Worm (Caenorhabditis elegans) whole organism, L4 larva: Measurements from ENCODE around the gene K12D12.4.

Source experiments
- F37D6.2 ChIP-seq: sonication (generic microtip); optimal IDR thresholded peaks from 2 replicates; lab custom pipeline; 2016; ENCODE audit warnings: mild to moderate bottlenecking, missing genetic modification characterization, missing compliant biosample characterization
- R02D3.7 ChIP-seq: fragments of 150-350 bp; sonication (generic microtip); optimal IDR thresholded peaks from 3 replicates; lab custom pipeline; 2014; ENCODE audit warnings: missing biosample characterization, missing genetic modification characterization
- T20F7.1 ChIP-seq: fragments of 200-800 bp; sonication (Bioruptor generic); optimal IDR thresholded peaks from 2 replicates; lab custom pipeline; 2018; ENCODE audit warnings: mild to moderate bottlenecking, missing genetic modification characterization, missing compliant biosample characterization
- T26A8.4 ChIP-seq: fragments of 200-800 bp; sonication (Bioruptor generic); IDR thresholded peaks from 2 replicates; pipeline ENCODE4 v1.3.6; 2022; ENCODE audit warnings: missing genetic modification characterization, missing compliant biosample characterization
- Y105C5A.15 ChIP-seq: fragments of 200-800 bp; sonication (Bioruptor generic); IDR thresholded peaks from 2 replicates; pipeline ENCODE4 v1.3.6; 2022; ENCODE audit warnings: missing genetic modification characterization, missing compliant biosample characterization
- ZK337.2 ChIP-seq: fragments of 200-800 bp; sonication (Bioruptor generic); IDR thresholded peaks from 2 replicates; pipeline ENCODE4 v1.3.6; 2022; ENCODE audit warnings: missing genetic modification reagents, missing genetic modification characterization, missing compliant biosample characterization
- aha-1 ChIP-seq: fragments of 150-350 bp; peaks from one replicate; lab custom pipeline; 2014; ENCODE audit warnings: missing biosample characterization, missing genetic modification characterization
- arid-1 ChIP-seq: fragments of 200-800 bp; sonication (Bioruptor generic); conservative IDR thresholded peaks from 2 replicates; pipeline ENCODE4 v1.3.6; 2022; ENCODE audit warnings: missing genetic modification reagents, missing genetic modification characterization, missing compliant biosample characterization
- attf-4 ChIP-seq: sonication (generic microtip); optimal IDR thresholded peaks from 3 replicates; lab custom pipeline; 2017; ENCODE audit warnings: missing biosample characterization, missing genetic modification characterization
- ceh-28 ChIP-seq: fragments of 150-350 bp; optimal IDR thresholded peaks from 2 replicates; lab custom pipeline; 2014; ENCODE audit warnings: missing biosample characterization, missing genetic modification reagents, missing genetic modification characterization
- ceh-62 ChIP-seq: sonication (generic microtip); optimal IDR thresholded peaks from 2 replicates; lab custom pipeline; 2017; ENCODE audit warnings: missing biosample characterization, missing genetic modification characterization
- ces-1 ChIP-seq: fragments of 150-350 bp; sonication (generic microtip); optimal IDR thresholded peaks from 4 replicates; lab custom pipeline; 2014; ENCODE audit warnings: missing biosample characterization, missing genetic modification reagents, missing genetic modification characterization
- daf-16 ChIP-seq, 3 experiments: sonication (generic microtip); optimal IDR thresholded peaks; 2 replicates each; lab custom pipeline; 2016 to 2017; ENCODE audit warnings: missing genetic modification characterization in 3 of 3, missing genetic modification reagents in 3 of 3, mild to moderate bottlenecking in 2 of 3, missing compliant biosample characterization in 2 of 3, missing biosample characterization in 1 of 3, moderate library complexity in 1 of 3
- daf-19 ChIP-seq: fragments of 200-800 bp; sonication (Bioruptor generic); conservative IDR thresholded peaks from 2 replicates; pipeline ENCODE4 v1.3.6; 2022; ENCODE audit warnings: missing genetic modification characterization, missing compliant biosample characterization
- dpl-1 ChIP-seq: fragments of 150-350 bp; optimal IDR thresholded peaks from 2 replicates; lab custom pipeline; 2014; ENCODE audit warnings: missing biosample characterization, missing genetic modification reagents, missing genetic modification characterization
- duxl-1 ChIP-seq: sonication (generic microtip); optimal IDR thresholded peaks from 2 replicates; lab custom pipeline; 2016; ENCODE audit warnings: mild to moderate bottlenecking, missing genetic modification characterization, moderate library complexity, missing compliant biosample characterization; ENCODE audit not compliant: poor library complexity
- egl-43 ChIP-seq: fragments of 200-800 bp; sonication (Bioruptor generic); IDR thresholded peaks from 2 replicates; pipeline ENCODE4 v1.3.6; 2022; ENCODE audit warnings: missing genetic modification reagents, missing genetic modification characterization, missing compliant biosample characterization
- gei-8 ChIP-seq: fragments of 200-800 bp; sonication (Bioruptor generic); optimal IDR thresholded peaks from 2 replicates; lab custom pipeline; 2018; ENCODE audit warnings: mild to moderate bottlenecking, missing genetic modification characterization, missing compliant biosample characterization
- hif-1 ChIP-seq, 2 experiments: sonication (generic microtip); optimal IDR thresholded peaks; 2 replicates each; lab custom pipeline; 2016 to 2017; ENCODE audit warnings: missing compliant biosample characterization in 2 of 2, missing genetic modification characterization in 2 of 2, missing genetic modification reagents in 2 of 2, missing genotype in 2 of 2, mild to moderate bottlenecking in 1 of 2
- hlh-11 ChIP-seq: fragments of 200-800 bp; sonication (Bioruptor generic); optimal IDR thresholded peaks from 2 replicates; lab custom pipeline; 2018; ENCODE audit warnings: mild to moderate bottlenecking, missing genetic modification characterization, missing compliant biosample characterization
- hlh-30 ChIP-seq: sonication (generic microtip); optimal IDR thresholded peaks from 2 replicates; lab custom pipeline; 2017; ENCODE audit warnings: antibody characterized with exemption, mild to moderate bottlenecking, missing genetic modification characterization, missing compliant biosample characterization; ENCODE audit not compliant: insufficient read depth
- hmg-1.1 ChIP-seq: fragments of 200-800 bp; sonication (Bioruptor generic); IDR thresholded peaks from 2 replicates; pipeline ENCODE4 v1.3.6; 2022; ENCODE audit warnings: missing genetic modification reagents, missing genetic modification characterization, missing compliant biosample characterization
- jun-1 ChIP-seq: fragments of 150-350 bp; optimal IDR thresholded peaks from 2 replicates; lab custom pipeline; 2014; ENCODE audit warnings: missing biosample characterization, missing genetic modification reagents, missing genetic modification characterization
- lin-1 ChIP-seq: fragments of 200-800 bp; sonication (Bioruptor generic); IDR thresholded peaks from 2 replicates; pipeline ENCODE4 v1.3.6; 2022; ENCODE audit warnings: missing genetic modification reagents, missing genetic modification characterization, missing compliant biosample characterization
- lin-29 ChIP-seq: fragments of 200-800 bp; sonication (Bioruptor generic); IDR thresholded peaks from 2 replicates; pipeline ENCODE4 v1.3.6; 2022; ENCODE audit warnings: missing genetic modification reagents, missing genetic modification characterization, missing compliant biosample characterization
- lir-3 ChIP-seq: sonication (generic microtip); optimal IDR thresholded peaks from 2 replicates; lab custom pipeline; 2016; ENCODE audit warnings: mild to moderate bottlenecking, missing genetic modification characterization, missing compliant biosample characterization
- lsy-2 ChIP-seq, 2 experiments: fragments of 150-350 bp in 1 of 2; sonication (generic microtip) in 1 of 2; optimal IDR thresholded peaks; 2 replicates each; lab custom pipeline; 2014 to 2017; ENCODE audit warnings: missing biosample characterization in 2 of 2, missing genetic modification characterization in 2 of 2
- mdl-1 ChIP-seq, 2 experiments: fragments of 150-350 bp in 1 of 2; sonication (generic microtip) in 1 of 2; optimal IDR thresholded peaks; 2 replicates each; lab custom pipeline; 2014 to 2017; ENCODE audit warnings: missing biosample characterization in 2 of 2, missing genetic modification characterization in 2 of 2
- mep-1 ChIP-seq: fragments of 150-350 bp; sonication (generic microtip); optimal IDR thresholded peaks from 3 replicates; lab custom pipeline; 2014; ENCODE audit warnings: missing biosample characterization, missing genetic modification characterization
- mes-2 ChIP-seq: sonication (generic microtip); optimal IDR thresholded peaks from 2 replicates; lab custom pipeline; 2016; ENCODE audit warnings: missing genotype, mild to moderate bottlenecking, missing genetic modification characterization, missing compliant biosample characterization; ENCODE audit not compliant: poor library complexity, severe bottlenecking
- mxl-2 ChIP-seq: fragments of 200-800 bp; sonication (Bioruptor generic); conservative IDR thresholded peaks from 2 replicates; pipeline ENCODE4 v1.3.6; 2022; ENCODE audit warnings: missing genetic modification reagents, missing genetic modification characterization, missing compliant biosample characterization
- nhr-25 ChIP-seq: sonication (generic microtip); optimal IDR thresholded peaks from 2 replicates; lab custom pipeline; 2017; ENCODE audit warnings: missing genetic modification characterization, mild to moderate bottlenecking, missing compliant biosample characterization, antibody characterized with exemption, moderate library complexity, borderline replicate concordance; ENCODE audit not compliant: insufficient read depth
- nhr-28 ChIP-seq: fragments of 150-350 bp; optimal IDR thresholded peaks from 2 replicates; lab custom pipeline; 2014; ENCODE audit warnings: missing biosample characterization, missing genetic modification characterization
- nhr-41 ChIP-seq: fragments of 200-800 bp; sonication (Bioruptor generic); IDR thresholded peaks from 2 replicates; pipeline ENCODE4 v1.3.6; 2022; ENCODE audit warnings: missing genetic modification reagents, missing genetic modification characterization, missing compliant biosample characterization
- nhr-48 ChIP-seq: sonication (generic microtip); optimal IDR thresholded peaks from 2 replicates; lab custom pipeline; 2016; ENCODE audit warnings: mild to moderate bottlenecking, missing genetic modification characterization, missing compliant biosample characterization
- nhr-6 ChIP-seq: fragments of 150-350 bp; optimal IDR thresholded peaks from 2 replicates; lab custom pipeline; 2014; ENCODE audit warnings: missing biosample characterization, missing genetic modification characterization
- nhr-76 ChIP-seq: fragments of 150-350 bp; optimal IDR thresholded peaks from 2 replicates; lab custom pipeline; 2014; ENCODE audit warnings: missing biosample characterization, missing genetic modification characterization
- nhr-77 ChIP-seq: fragments of 150-350 bp; optimal IDR thresholded peaks from 2 replicates; lab custom pipeline; 2014; ENCODE audit warnings: missing biosample characterization, missing genetic modification characterization
- pha-4 ChIP-seq, 2 experiments: fragments of 150-350 bp in 1 of 2; fragments of 200-800 bp in 1 of 2; sonication (Bioruptor generic) in 1 of 2; IDR thresholded peaks in 1 of 2; optimal IDR thresholded peaks in 1 of 2; 2 replicates each; pipeline versions ENCODE4 v1.3.6 to Lab custom; 2014 to 2022; ENCODE audit warnings: missing genetic modification characterization in 2 of 2, missing genetic modification reagents in 2 of 2, missing biosample characterization in 1 of 2, missing compliant biosample characterization in 1 of 2
- saeg-2 ChIP-seq: fragments of 200-800 bp; sonication (Bioruptor generic); IDR thresholded peaks from 2 replicates; pipeline ENCODE4 v1.3.6; 2022; ENCODE audit warnings: missing genetic modification reagents, missing genetic modification characterization, missing compliant biosample characterization
- snpc-1.2 ChIP-seq: fragments of 200-800 bp; sonication (Bioruptor generic); IDR thresholded peaks from 2 replicates; pipeline ENCODE4 v1.3.6; 2022; ENCODE audit warnings: missing genetic modification reagents, missing genetic modification characterization, missing compliant biosample characterization
- spr-1 ChIP-seq: sonication (generic microtip); optimal IDR thresholded peaks from 2 replicates; lab custom pipeline; 2016; ENCODE audit warnings: mild to moderate bottlenecking, missing genetic modification characterization, missing compliant biosample characterization
- unc-39 ChIP-seq: sonication (generic microtip); optimal IDR thresholded peaks from 2 replicates; lab custom pipeline; 2017; ENCODE audit warnings: missing biosample characterization, missing genetic modification characterization
- unc-62 ChIP-seq, 3 experiments: fragments of 150-350 bp in 1 of 3; sonication (generic microtip); optimal IDR thresholded peaks in 2 of 3; peaks in 1 of 3; 1 replicate in 1 of 3; 2 replicates in 2 of 3; lab custom pipeline; 2014 to 2017; ENCODE audit warnings: missing biosample characterization in 3 of 3, missing genetic modification characterization in 3 of 3, missing genetic modification reagents in 3 of 3, missing genotype in 1 of 3
- vab-7 ChIP-seq: fragments of 200-800 bp; sonication (Bioruptor generic); IDR thresholded peaks from 2 replicates; pipeline ENCODE4 v1.3.6; 2022; ENCODE audit warnings: missing genetic modification reagents, missing genetic modification characterization, missing compliant biosample characterization
- zag-1 ChIP-seq: fragments of 150-350 bp; optimal IDR thresholded peaks from 2 replicates; lab custom pipeline; 2014; ENCODE audit warnings: missing biosample characterization, missing genetic modification characterization
- zfp-2 ChIP-seq: sonication (generic microtip); optimal IDR thresholded peaks from 2 replicates; lab custom pipeline; 2016; ENCODE audit warnings: mild to moderate bottlenecking, missing genetic modification characterization, missing compliant biosample characterization
- zfp-3 ChIP-seq: fragments of 200-800 bp; sonication (Bioruptor generic); conservative IDR thresholded peaks from 2 replicates; pipeline ENCODE4 v1.3.6; 2022; ENCODE audit warnings: missing genetic modification reagents, missing genetic modification characterization, missing compliant biosample characterization
- zip-2 ChIP-seq: fragments of 150-350 bp; optimal IDR thresholded peaks from 2 replicates; lab custom pipeline; 2014; ENCODE audit warnings: missing biosample characterization, missing genetic modification characterization

K12D12.4 gene

DNA sequence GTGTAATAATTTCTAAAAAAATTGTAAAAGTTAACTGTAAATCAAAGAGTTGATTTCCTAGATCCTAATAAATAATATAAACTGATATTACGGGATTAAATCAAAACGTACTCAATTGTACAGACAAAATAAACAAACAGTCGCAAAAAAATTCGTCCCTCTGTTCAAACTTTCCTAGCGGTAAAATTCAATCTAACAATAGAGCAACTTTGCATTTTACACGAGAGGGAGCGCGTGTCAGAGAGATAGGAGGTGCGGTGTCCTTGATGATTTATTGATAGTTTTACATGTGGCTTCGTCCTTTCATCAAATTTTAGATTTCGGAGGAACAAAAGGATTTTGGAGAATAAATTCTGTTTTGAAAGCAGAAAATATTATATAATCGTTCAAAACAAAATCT is 34.9 kb downstream of the K12D12.4 start (continued):
- TF ChIP-seq mxl-2: no peak
- no peak for TF ChIP-seq daf-16 (GFP tag; optimal IDR thresholded peaks at IDR 0.05; lab: Kevin White, UChicago)
- TF ChIP-seq daf-16 (tag; optimal IDR thresholded peaks at IDR 0.05; lab: Kevin White, UChicago): peak; percentile 12
- TF ChIP-seq hif-1 (tag; optimal IDR thresholded peaks at IDR 0.05; lab: Kevin White, UChicago): no peak
- TF ChIP-seq nhr-41: no peak
- TF ChIP-seq zip-2: no peak
- TF ChIP-seq dpl-1: peak; percentile 25
- TF ChIP-seq unc-39: no peak
- peak; percentile 46 for TF ChIP-seq nhr-28
- TF ChIP-seq arid-1 (GFP tag; lab: Robert Waterston, UW): no peak
- no peak for TF ChIP-seq nhr-77
- peak; percentile 35 for TF ChIP-seq nhr-6 (tag; lab: Kevin White, UChicago)
- no peak for TF ChIP-seq hmg-1.1 (GFP tag; lab: Robert Waterston, UW)
- no peak for TF ChIP-seq ces-1 (GFP tag; lab: Kevin White, UChicago)
- no peak for TF ChIP-seq T26A8.4 (GFP tag; lab: Robert Waterston, UW)
- no peak for TF ChIP-seq Y105C5A.15 (GFP tag; lab: Robert Waterston, UW)
- TF ChIP-seq zfp-3 (GFP tag; lab: Robert Waterston, UW): no peak
- TF ChIP-seq unc-62 (GFP tag; optimal IDR thresholded peaks at IDR 0.05 in 1 of 2; lab: Kevin White, UChicago): peak in 1 of 2 experiments; percentile 95
- no peak for TF ChIP-seq unc-62 (tag; optimal IDR thresholded peaks at IDR 0.05; lab: Kevin White, UChicago)
- TF ChIP-seq attf-4 (tag; lab: Kevin White, UChicago): no peak
- TF ChIP-seq lin-1 (GFP tag; lab: Robert Waterston, UW): no peak
- no peak for TF ChIP-seq R02D3.7 (tag; lab: Kevin White, UChicago)
- TF ChIP-seq hlh-30 (tag; lab: Kevin White, UChicago): peak; percentile 91
- TF ChIP-seq mes-2 (tag; lab: Kevin White, UChicago): peak; percentile 63
- TF ChIP-seq pha-4 (GFP tag; IDR thresholded peaks at IDR 0.05; lab: Robert Waterston, UW): no peak
- TF ChIP-seq pha-4 (tag; optimal IDR thresholded peaks at IDR 0.05; lab: Kevin White, UChicago): peak; percentile 70
- peak in 1 of 2 experiments; percentile 60 for TF ChIP-seq lsy-2 (tag; optimal IDR thresholded peaks at IDR 0.05; lab: Kevin White, UChicago)
- TF ChIP-seq F37D6.2: no peak
- TF ChIP-seq spr-1: no peak
- TF ChIP-seq lir-3 (tag; lab: Kevin White, UChicago): no peak
- TF ChIP-seq lin-29 (GFP tag; lab: Robert Waterston, UW): no peak
- TF ChIP-seq gei-8: no peak
- TF ChIP-seq egl-43: no peak
- TF ChIP-seq nhr-76: no peak
- no peak for TF ChIP-seq ZK337.2 (GFP tag; lab: Robert Waterston, UW)
- no peak for TF ChIP-seq aha-1 (tag; lab: Kevin White, UChicago)
- no peak for TF ChIP-seq ceh-62 (tag; lab: Kevin White, UChicago)

DNA sequence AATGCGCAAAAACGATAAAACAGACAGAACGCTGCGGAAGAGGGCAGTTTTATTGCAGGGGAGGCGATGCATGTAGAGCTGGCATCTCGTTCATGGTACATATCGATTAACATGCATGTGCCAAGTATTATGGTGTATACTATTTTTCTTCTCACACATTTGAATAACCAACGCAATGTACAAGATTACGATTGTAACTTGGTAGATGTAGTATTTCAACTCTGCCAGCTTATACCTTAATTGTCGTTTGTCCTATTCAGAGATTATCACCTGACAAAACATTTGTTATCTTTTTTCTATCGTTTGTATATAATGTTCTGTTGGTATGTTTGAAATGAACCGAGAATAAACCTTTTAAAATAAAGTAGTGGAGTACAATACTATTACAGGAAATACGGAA is 35.6 kb downstream of the K12D12.4 start, which contains the start of gene pes-5:
pes-5 (minus strand) TSS at position 101 of the 400 bp plus-strand sequence.
- no peak for TF ChIP-seq mep-1 (tag; lab: Kevin White, UChicago)
- TF ChIP-seq nhr-25 (tag; lab: Kevin White, UChicago): no peak
- TF ChIP-seq zag-1: no peak
- TF ChIP-seq zfp-2: no peak
- TF ChIP-seq T20F7.1: no peak
- TF ChIP-seq hlh-11 (tag; lab: Kevin White, UChicago): no peak
- TF ChIP-seq duxl-1 (tag; lab: Kevin White, UChicago): no peak
- no peak for TF ChIP-seq gei-8
- no peak for TF ChIP-seq nhr-76
- TF ChIP-seq attf-4 (tag; lab: Kevin White, UChicago): no peak
- no peak for TF ChIP-seq mdl-1 (tag; optimal IDR thresholded peaks at IDR 0.05; lab: Kevin White, UChicago)
- no peak for TF ChIP-seq ceh-28 (tag; lab: Kevin White, UChicago)
- no peak for TF ChIP-seq vab-7
- TF ChIP-seq saeg-2 (GFP tag; lab: Robert Waterston, UW): no peak
- TF ChIP-seq nhr-48 (tag; lab: Kevin White, UChicago): no peak
- TF ChIP-seq jun-1 (tag; lab: Kevin White, UChicago): no peak
- TF ChIP-seq daf-19 (GFP tag; lab: Robert Waterston, UW): no peak
- TF ChIP-seq snpc-1.2 (GFP tag; lab: Robert Waterston, UW): no peak
